Fruit fly (Drosophila melanogaster) Kc167 (cell line): ENCODE data around the gene CG31230.

Experiments
- Myc ChIP-seq: fragments of >200 bp; optimal IDR thresholded peaks from 2 replicates; lab custom pipeline; 2017; ENCODE audit warnings: missing external identifiers
- Sin3A ChIP-seq: fragments of >200 bp; optimal IDR thresholded peaks from 2 replicates; lab custom pipeline; 2018; ENCODE audit warnings: missing external identifiers
- h ChIP-seq: fragments of >200 bp; optimal IDR thresholded peaks from 3 replicates; lab custom pipeline; 2018; ENCODE audit warnings: missing external identifiers
- psq ChIP-seq: fragments of >200 bp; optimal IDR thresholded peaks from 2 replicates; lab custom pipeline; 2017; ENCODE audit warnings: missing external identifiers

dm6 chr3R:18669812-18670211 lies 1.7 kb upstream of the CG31230 start:
- TF ChIP-seq Myc (lab: Kevin White, UChicago): no peak
- no peak for TF ChIP-seq psq (lab: Kevin White, UChicago)
- no peak for TF ChIP-seq h (lab: Kevin White, UChicago)
- TF ChIP-seq Sin3A (lab: Kevin White, UChicago): no peak
